Worm (Caenorhabditis elegans): Measurements from ENCODE around the gene vgln-1.

- no peak for TF ChIP-seq rpc-1 (optimal IDR thresholded peaks at IDR 0.05)
- TF ChIP-seq rpc-1 (tag; optimal IDR thresholded peaks at IDR 0.05) = no peak
- TF ChIP-seq madf-3 (GFP tag; IDR thresholded peaks at IDR 0.05) = no peak
- TF ChIP-seq efl-1 (GFP tag; optimal IDR thresholded peaks at IDR 0.05) = no peak
- TF ChIP-seq madf-6 (GFP tag; IDR thresholded peaks at IDR 0.05) = peak; percentile 96
- TF ChIP-seq nhr-90 (tag; optimal IDR thresholded peaks at IDR 0.05) = no peak
- TF ChIP-seq cebp-1 (GFP tag; IDR thresholded peaks at IDR 0.05) = no peak
- no peak for TF ChIP-seq cebp-1 (tag; optimal IDR thresholded peaks at IDR 0.05)
- TF ChIP-seq F23B12.7 (tag; optimal IDR thresholded peaks at IDR 0.05; ENCODE audit: insufficient read depth) = no peak
- no peak for TF ChIP-seq egl-18 (GFP tag; IDR thresholded peaks at IDR 0.05)
- TF ChIP-seq ets-4 (GFP tag; optimal IDR thresholded peaks at IDR 0.05) = no peak
- no peak for TF ChIP-seq bed-2 (GFP tag; IDR thresholded peaks at IDR 0.05)
- no peak for TF ChIP-seq F10E7.11 (tag; optimal IDR thresholded peaks at IDR 0.05)
- TF ChIP-seq nfya-2 (GFP tag; IDR thresholded peaks at IDR 0.05) = no peak
Measured at ce11 chrII:9841985-9842505, 48.8 kb downstream of the vgln-1 start, which contains the start of gene rnh-1.2.

All from whole organism, young adult.